Fruit fly (Drosophila melanogaster): ENCODE measurements around the gene CG11723.

dm6 chr2L:2151544-2152290 lies 4.6 kb upstream of the CG11723 start, which contains the start of gene AIF:
- no peak for TF ChIP-seq CG8478 (optimal IDR thresholded peaks at IDR 0.05)
- peak in 1 of 2 experiments; percentile 19 for TF ChIP-seq CTCF (optimal IDR thresholded peaks at IDR 0.05)
